Worm (Caenorhabditis elegans): ENCODE data around the gene ret-1.

- TF ChIP-seq unc-62 (GFP tag; optimal IDR thresholded peaks at IDR 0.05) (no peak), mel-28 (tag; optimal IDR thresholded peaks at IDR 0.05; ENCODE audit: borderline replicate concordance) (no peak), lin-54 (GFP tag; optimal IDR thresholded peaks at IDR 0.05) (no peak)
These were observed 66.1 kb downstream of the ret-1 start, which contains the start of gene Y50E8A.11 for ce11 chrV:14781130-14781529.

Measured in whole organism, young adult.